Fruit fly (Drosophila melanogaster): ENCODE measurements around the gene CG3226.
A peak's percentile ranks its signal among the peaks of the same experiment; 100 is the strongest.

CG3226 gene

DNA sequence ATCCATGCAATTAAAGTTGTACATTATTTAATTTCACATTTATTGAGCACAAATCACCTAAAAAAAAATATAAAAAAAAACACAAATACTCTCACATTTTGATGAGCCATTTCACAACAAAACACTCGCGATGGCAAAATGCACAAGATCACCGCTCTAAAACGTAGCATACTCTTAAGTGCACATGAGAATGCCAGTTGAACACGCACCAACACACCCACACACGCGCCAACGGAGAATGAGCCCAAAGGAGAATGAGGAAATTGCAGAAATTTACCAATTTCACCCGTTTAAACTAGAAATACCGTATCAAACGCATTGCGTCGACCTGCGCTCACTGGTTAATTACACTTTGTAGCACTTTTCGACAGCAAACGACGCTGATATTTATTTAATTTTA, 5.9 kb upstream of the CG3226 start:
- no peak for TF ChIP-seq CG10654 (GFP tag; optimal IDR thresholded peaks at IDR 0.05)
- no peak for TF ChIP-seq CG12236 (GFP tag; optimal IDR thresholded peaks at IDR 0.05)
- TF ChIP-seq shn (GFP tag; optimal IDR thresholded peaks at IDR 0.05), result no peak
- TF ChIP-seq Aef1 (GFP tag; IDR thresholded peaks at IDR 0.05), result no peak
- TF ChIP-seq CHES-1-like (GFP tag; optimal IDR thresholded peaks at IDR 0.05), result no peak
- no peak for TF ChIP-seq inv (GFP tag; IDR thresholded peaks at IDR 0.05; ENCODE audit: partially characterized antibody)
- peak; percentile 37 for TF ChIP-seq CG15479 (GFP tag; optimal IDR thresholded peaks at IDR 0.05)
- TF ChIP-seq CG12071 (GFP tag; optimal IDR thresholded peaks at IDR 0.05), result no peak
- TF ChIP-seq cg (GFP tag; optimal IDR thresholded peaks at IDR 0.05), result peak; percentile 73
- TF ChIP-seq pros (GFP tag; optimal IDR thresholded peaks at IDR 0.05), result no peak
- no peak for TF ChIP-seq Lpt (GFP tag; optimal IDR thresholded peaks at IDR 0.05)
- TF ChIP-seq psq (GFP tag; optimal IDR thresholded peaks at IDR 0.05), result peak; percentile 61
- no peak for TF ChIP-seq bowl (GFP tag; IDR thresholded peaks at IDR 0.05)
- TF ChIP-seq CG17361 (GFP tag; IDR thresholded peaks at IDR 0.05), result no peak
- no peak for TF ChIP-seq CrebB (tag; optimal IDR thresholded peaks at IDR 0.05)
- no peak for TF ChIP-seq GATAe (GFP tag; conservative IDR thresholded peaks at IDR 0.05)
- TF ChIP-seq sqz (GFP tag; optimal IDR thresholded peaks at IDR 0.05), result no peak
- no peak for TF ChIP-seq CG12744 (GFP tag; optimal IDR thresholded peaks at IDR 0.05)
- TF ChIP-seq CG32532 (GFP tag; IDR thresholded peaks at IDR 0.05), result no peak
- no peak for TF ChIP-seq MBD-R2 (GFP tag; IDR thresholded peaks at IDR 0.05)
- TF ChIP-seq zfh2 (GFP tag; optimal IDR thresholded peaks at IDR 0.05), result no peak
- TF ChIP-seq HLH3B (GFP tag; IDR thresholded peaks at IDR 0.05), result no peak
- TF ChIP-seq dm (GFP tag; optimal IDR thresholded peaks at IDR 0.05), result no peak

DNA sequence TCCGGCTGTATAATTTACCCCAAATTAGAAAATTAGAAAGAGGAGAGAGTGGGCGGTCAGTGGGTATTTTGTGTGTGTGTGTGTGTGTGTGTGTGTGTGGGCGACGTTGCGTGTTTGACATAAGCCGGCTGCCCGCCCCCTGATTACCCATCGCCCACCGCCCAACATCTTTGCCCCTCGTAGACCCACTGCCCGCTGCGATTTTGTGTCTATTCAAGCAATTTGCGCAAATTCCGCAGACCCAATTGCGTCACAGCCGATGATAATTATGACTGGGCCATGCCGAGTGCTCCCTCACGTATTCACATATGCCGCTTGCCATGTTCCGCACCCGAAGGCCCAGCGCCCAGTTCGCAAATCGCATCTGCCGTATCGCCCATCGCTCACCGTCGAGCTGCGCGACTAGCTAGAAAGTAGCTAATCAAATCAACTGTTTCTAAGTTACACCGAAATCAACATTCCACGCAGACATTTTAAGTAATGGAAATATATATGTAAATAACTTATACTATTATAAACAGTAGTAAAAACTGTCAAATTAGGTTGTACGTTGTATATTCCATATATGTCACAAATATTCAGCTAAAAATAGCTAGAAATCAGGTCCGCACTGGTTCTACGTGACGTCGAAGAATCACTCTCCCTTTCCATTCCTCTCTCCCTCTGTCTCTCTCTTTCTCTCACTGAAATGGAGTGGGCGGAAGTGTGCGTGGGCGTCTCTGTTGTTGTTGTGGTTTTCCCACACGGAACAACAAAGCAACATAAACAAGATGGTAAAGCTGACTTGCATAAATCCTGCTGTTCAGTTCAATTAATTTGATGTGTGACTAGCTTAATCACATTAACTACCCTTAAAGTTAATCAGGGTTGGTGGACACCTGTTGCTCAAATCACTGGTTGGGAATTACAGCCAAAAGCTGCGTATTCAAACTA, 2.8 kb upstream of the CG3226 start:
- TF ChIP-seq CG30403 (GFP tag; optimal IDR thresholded peaks at IDR 0.05) (peak; percentile 35), E2f2 (GFP tag; IDR thresholded peaks at IDR 0.05) (peak; percentile 25; the same call in 1 of the 2 replicates), D19A (tag; optimal IDR thresholded peaks at IDR 0.05) (peak; percentile 42), ken (GFP tag; IDR thresholded peaks at IDR 0.05) (no peak), CG15479 (GFP tag; optimal IDR thresholded peaks at IDR 0.05) (peak; percentile 53), CG13894 (tag; optimal IDR thresholded peaks at IDR 0.05) (peak; percentile 67), onecut (GFP tag; IDR thresholded peaks at IDR 0.05) (peak; percentile 28; the same call in 1 of the 2 replicates), Nf-YB (GFP tag; optimal IDR thresholded peaks at IDR 0.05) (peak; percentile 33), B-H2 (GFP tag; optimal IDR thresholded peaks at IDR 0.05) (peak; percentile 69), CG2116 (GFP tag; optimal IDR thresholded peaks at IDR 0.05) (peak; percentile 3), Asciz (GFP tag; optimal IDR thresholded peaks at IDR 0.05) (peak; percentile 41), gem (tag; optimal IDR thresholded peaks at IDR 0.05) (peak; percentile 66), CG9797 (GFP tag; optimal IDR thresholded peaks at IDR 0.05) (no peak), CG15696 (tag; optimal IDR thresholded peaks at IDR 0.05) (peak; percentile 7), Fer3 (tag; optimal IDR thresholded peaks at IDR 0.05) (peak; percentile 71), cg (GFP tag; optimal IDR thresholded peaks at IDR 0.05) (peak; percentile 5), stc (GFP tag; IDR thresholded peaks at IDR 0.05) (0 out of 2 replicates have a peak, but pooled peaks have one; percentile 10), Drgx (GFP tag; IDR thresholded peaks at IDR 0.05) (peak; percentile 44; the same call in 1 of the 2 replicates), CG15011 (GFP tag; optimal IDR thresholded peaks at IDR 0.05) (peak; percentile 43), chm (GFP tag; IDR thresholded peaks at IDR 0.05) (0 out of 2 replicates have a peak, but pooled peaks have one; percentile 9), CG4328 (GFP tag; optimal IDR thresholded peaks at IDR 0.05) (peak; percentile 64), corto (GFP tag; optimal IDR thresholded peaks at IDR 0.05) (no peak), Xrp1 (GFP tag; IDR thresholded peaks at IDR 0.05) (peak; percentile 63), CG10543 (GFP tag; optimal IDR thresholded peaks at IDR 0.05) (peak; percentile 83), CG34422 (GFP tag; IDR thresholded peaks at IDR 0.05) (no peak), exex (tag; optimal IDR thresholded peaks at IDR 0.05) (peak; percentile 68), CG14710 (tag; optimal IDR thresholded peaks at IDR 0.05) (peak; percentile 32), nau (GFP tag; optimal IDR thresholded peaks at IDR 0.05) (peak; percentile 33)

Data from whole organism, embryonic.